Fruit fly (Drosophila melanogaster) whole organism, prepupa: ENCODE measurements around the gene Uba2.

Source experiments
- CG10631 ChIP-seq: fragments of 200-800 bp; sonication (Bioruptor generic); optimal IDR thresholded peaks from 2 replicates; lab custom pipeline; 2016; ENCODE audit warnings: missing biosample characterization, missing genetic modification characterization
- CG11294 ChIP-seq: fragments of 200-800 bp; sonication (Bioruptor generic); IDR thresholded peaks from 2 replicates; pipeline ENCODE4 v1.3.6; 2022; ENCODE audit warnings: missing biosample characterization, missing genetic modification characterization
- CG11762 ChIP-seq: fragments of 200-800 bp; sonication (Bioruptor generic); optimal IDR thresholded peaks from 3 replicates; lab custom pipeline; 2016; ENCODE audit warnings: missing biosample characterization, missing genetic modification characterization; ENCODE audit not compliant: insufficient read depth
- CG11902 ChIP-seq: fragments of 200-800 bp; sonication (Bioruptor generic); optimal IDR thresholded peaks from 3 replicates; lab custom pipeline; 2016; ENCODE audit warnings: missing biosample characterization, missing genetic modification characterization
- CG15336 ChIP-seq: fragments of 200-800 bp; sonication (Bioruptor generic); IDR thresholded peaks from 2 replicates; pipeline ENCODE4 v1.3.6; 2022; ENCODE audit warnings: missing biosample characterization, missing genetic modification characterization
- CG1621 ChIP-seq: fragments of 200-800 bp; sonication (Bioruptor generic); optimal IDR thresholded peaks from 3 replicates; lab custom pipeline; 2018; ENCODE audit warnings: missing biosample characterization, mild to moderate bottlenecking, missing genetic modification characterization
- CG16779 ChIP-seq: fragments of 200-800 bp; sonication (Bioruptor generic); optimal IDR thresholded peaks from 3 replicates; lab custom pipeline; 2017; ENCODE audit warnings: missing biosample characterization, mild to moderate bottlenecking, missing genetic modification characterization
- CG31627 ChIP-seq: fragments of 200-800 bp; sonication (Bioruptor generic); optimal IDR thresholded peaks from 3 replicates; lab custom pipeline; 2016; ENCODE audit warnings: missing biosample characterization, missing genetic modification characterization
- CG32006 ChIP-seq: fragments of 200-800 bp; sonication (Bioruptor generic); optimal IDR thresholded peaks from 3 replicates; lab custom pipeline; 2017; ENCODE audit warnings: missing biosample characterization, mild to moderate bottlenecking, missing genetic modification characterization
- CG4318 ChIP-seq: fragments of 200-800 bp; sonication (Bioruptor generic); optimal IDR thresholded peaks from 3 replicates; lab custom pipeline; 2017; ENCODE audit warnings: missing biosample characterization, mild to moderate bottlenecking, missing genetic modification characterization
- CG6276 ChIP-seq: fragments of 200-800 bp; sonication (Bioruptor generic); optimal IDR thresholded peaks from 2 replicates; lab custom pipeline; 2017; ENCODE audit warnings: missing biosample characterization, mild to moderate bottlenecking, missing genetic modification characterization
- CG6792 ChIP-seq: fragments of 200-800 bp; sonication (Bioruptor generic); optimal IDR thresholded peaks from 3 replicates; lab custom pipeline; 2016; ENCODE audit warnings: missing biosample characterization, missing genetic modification characterization
- CG6854 ChIP-seq: fragments of 200-800 bp; sonication (Bioruptor generic); optimal IDR thresholded peaks from 2 replicates; lab custom pipeline; 2017; ENCODE audit warnings: missing biosample characterization, mild to moderate bottlenecking, missing genetic modification characterization
- CG8119 ChIP-seq: fragments of 200-800 bp; sonication (Bioruptor generic); IDR thresholded peaks from 3 replicates; pipeline ENCODE4 v1.3.6; 2022; ENCODE audit warnings: missing biosample characterization, missing genetic modification characterization
- CG8319 ChIP-seq: fragments of 200-800 bp; sonication (Bioruptor generic); optimal IDR thresholded peaks from 3 replicates; lab custom pipeline; 2016; ENCODE audit warnings: missing biosample characterization, missing genetic modification characterization
- CG8632 ChIP-seq: fragments of 200-800 bp; sonication (Bioruptor generic); optimal IDR thresholded peaks from 3 replicates; lab custom pipeline; 2016; ENCODE audit warnings: missing biosample characterization, missing genetic modification characterization
- Eip78C ChIP-seq: fragments of 200-800 bp; sonication (Bioruptor generic); peaks from one replicate; lab custom pipeline; 2016; ENCODE audit warnings: missing biosample characterization, missing genetic modification characterization
- Ets21C ChIP-seq: fragments of 200-800 bp; sonication (Bioruptor generic); optimal IDR thresholded peaks from 3 replicates; lab custom pipeline; 2016; ENCODE audit warnings: missing biosample characterization, missing genetic modification characterization
- Ets96B ChIP-seq: fragments of 200-800 bp; optimal IDR thresholded peaks from 2 replicates; lab custom pipeline; 2019; ENCODE audit warnings: missing biosample characterization, mild to moderate bottlenecking, missing genetic modification characterization, moderate library complexity
- Hr38 ChIP-seq: sonication (Bioruptor generic); optimal IDR thresholded peaks from 2 replicates; lab custom pipeline; 2016; ENCODE audit warnings: missing biosample characterization, missing genetic modification characterization
- Hr39 ChIP-seq: fragments of 200-800 bp; sonication (Bioruptor generic); optimal IDR thresholded peaks from 2 replicates; lab custom pipeline; 2016; ENCODE audit warnings: missing biosample characterization, missing genetic modification characterization
- Hr4 ChIP-seq: fragments of 200-800 bp; sonication (Bioruptor generic); optimal IDR thresholded peaks from 3 replicates; lab custom pipeline; 2016; ENCODE audit warnings: missing biosample characterization, missing genetic modification characterization
- Lpt ChIP-seq: fragments of 200-800 bp; sonication (Bioruptor generic); optimal IDR thresholded peaks from 3 replicates; lab custom pipeline; 2016; ENCODE audit warnings: missing biosample characterization, missing genetic modification characterization
- Met ChIP-seq: fragments of 200-800 bp; sonication (Bioruptor generic); optimal IDR thresholded peaks from 3 replicates; lab custom pipeline; 2016; ENCODE audit warnings: missing biosample characterization, missing genetic modification characterization
- OdsH ChIP-seq: fragments of 200-800 bp; sonication (Bioruptor generic); optimal IDR thresholded peaks from 3 replicates; lab custom pipeline; 2016; ENCODE audit warnings: missing biosample characterization, missing genetic modification characterization
- Smox ChIP-seq: fragments of 200-800 bp; sonication (Bioruptor generic); optimal IDR thresholded peaks from 3 replicates; lab custom pipeline; 2016; ENCODE audit warnings: missing biosample characterization, missing genetic modification characterization
- Sox102F ChIP-seq: fragments of 200-800 bp; sonication (Bioruptor generic); optimal IDR thresholded peaks from 2 replicates; lab custom pipeline; 2016; ENCODE audit warnings: missing biosample characterization, mild to moderate bottlenecking, missing genetic modification characterization
- achi ChIP-seq: fragments of 200-800 bp; sonication (Bioruptor generic); optimal IDR thresholded peaks from 3 replicates; lab custom pipeline; 2016; ENCODE audit warnings: missing biosample characterization, missing genetic modification characterization
- acj6 ChIP-seq: fragments of 200-800 bp; sonication (Bioruptor generic); optimal IDR thresholded peaks from 3 replicates; lab custom pipeline; 2016; ENCODE audit warnings: missing biosample characterization, missing genetic modification characterization
- cyc ChIP-seq: fragments of 200-800 bp; sonication (Bioruptor generic); optimal IDR thresholded peaks from 3 replicates; lab custom pipeline; 2016; ENCODE audit warnings: missing biosample characterization, missing genetic modification characterization
- dac ChIP-seq: fragments of 200-800 bp; sonication (Bioruptor generic); optimal IDR thresholded peaks from 2 replicates; lab custom pipeline; 2017; ENCODE audit warnings: missing biosample characterization, mild to moderate bottlenecking, missing genetic modification characterization
- dsx ChIP-seq: fragments of 200-800 bp; optimal IDR thresholded peaks from 3 replicates; lab custom pipeline; 2019; ENCODE audit warnings: missing biosample characterization, mild to moderate bottlenecking, missing genetic modification characterization, moderate library complexity; ENCODE audit not compliant: poor library complexity, severe bottlenecking
- eg ChIP-seq: fragments of 200-800 bp; sonication (Bioruptor generic); IDR thresholded peaks from 3 replicates; pipeline ENCODE4 v1.3.6; 2022; ENCODE audit warnings: missing biosample characterization, missing genetic modification characterization
- esn ChIP-seq: fragments of 200-800 bp; sonication (Bioruptor generic); optimal IDR thresholded peaks from 2 replicates; lab custom pipeline; 2016; ENCODE audit warnings: missing biosample characterization, mild to moderate bottlenecking, missing genetic modification characterization, moderate library complexity
- fd59A ChIP-seq: fragments of 200-800 bp; sonication (Bioruptor generic); optimal IDR thresholded peaks from 2 replicates; lab custom pipeline; 2017; ENCODE audit warnings: missing biosample characterization, mild to moderate bottlenecking, missing genetic modification characterization, missing genetic modification reagents
- fd85E ChIP-seq: fragments of 200-800 bp; sonication (Bioruptor generic); optimal IDR thresholded peaks from 3 replicates; lab custom pipeline; 2016; ENCODE audit warnings: missing biosample characterization, missing genetic modification characterization
- fkh ChIP-seq: fragments of 200-800 bp; sonication (Bioruptor generic); optimal IDR thresholded peaks from 3 replicates; lab custom pipeline; 2017; ENCODE audit warnings: missing biosample characterization, mild to moderate bottlenecking, missing genetic modification characterization, moderate library complexity
- lz ChIP-seq: fragments of 200-800 bp; sonication (Bioruptor generic); optimal IDR thresholded peaks from 3 replicates; lab custom pipeline; 2016; ENCODE audit warnings: missing biosample characterization, missing genetic modification characterization
- net ChIP-seq: fragments of 200-800 bp; sonication (Bioruptor generic); optimal IDR thresholded peaks from 3 replicates; lab custom pipeline; 2016; ENCODE audit warnings: missing biosample characterization, missing genetic modification characterization
- salr ChIP-seq, 2 experiments: fragments of 200-800 bp; sonication (Bioruptor generic); optimal IDR thresholded peaks; 3 replicates each; lab custom pipeline; 2016 to 2018; ENCODE audit warnings: missing biosample characterization in 2 of 2, missing genetic modification characterization in 2 of 2, mild to moderate bottlenecking in 1 of 2
- spab ChIP-seq: fragments of 200-800 bp; sonication (Bioruptor generic); optimal IDR thresholded peaks from 2 replicates; lab custom pipeline; 2017; ENCODE audit warnings: missing biosample characterization, mild to moderate bottlenecking, missing genetic modification characterization, missing genetic modification reagents
- ss ChIP-seq, 2 experiments: fragments of 200-800 bp; sonication (Bioruptor generic); optimal IDR thresholded peaks; 2 replicates in 1 of 2; 3 replicates in 1 of 2; lab custom pipeline; 2017 to 2018; ENCODE audit warnings: mild to moderate bottlenecking in 2 of 2, missing biosample characterization in 2 of 2, missing genetic modification characterization in 2 of 2, moderate library complexity in 1 of 2
- svp ChIP-seq: fragments of 200-800 bp; sonication (Bioruptor generic); peaks from one replicate; lab custom pipeline; 2016; ENCODE audit warnings: missing biosample characterization, missing genetic modification characterization
- vri ChIP-seq: fragments of 200-800 bp; sonication (Bioruptor generic); optimal IDR thresholded peaks from 3 replicates; lab custom pipeline; 2016; ENCODE audit warnings: missing biosample characterization, mild to moderate bottlenecking, missing genetic modification characterization

Uba2 gene

DNA sequence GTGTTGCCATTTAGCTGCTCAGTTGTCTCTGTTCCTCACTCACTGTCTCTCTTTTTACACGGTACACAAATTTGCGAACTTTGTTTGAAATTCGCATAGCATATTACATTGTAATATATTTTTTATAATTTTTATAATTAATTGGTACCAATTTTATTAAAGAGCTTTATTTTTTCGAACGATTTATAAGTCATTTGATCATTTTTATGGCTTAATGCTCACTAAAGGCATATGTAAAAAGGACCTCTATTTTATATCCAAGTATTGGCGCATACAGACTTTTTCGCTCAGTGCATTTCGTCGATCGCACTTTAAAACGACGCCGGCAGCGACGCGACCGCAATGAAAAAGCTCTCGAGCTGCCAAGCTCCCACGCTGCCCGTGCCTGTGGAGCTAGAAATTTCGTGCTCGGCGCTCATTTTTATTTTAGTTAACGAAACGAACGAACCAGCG is 31.5 kb downstream of the Uba2 start (continued):
- TF ChIP-seq CG16779 (tag; lab: Kevin White, UChicago), result peak; percentile 92
- TF ChIP-seq CG10631 (GFP tag; lab: Kevin White, UChicago), result peak; percentile 96
- peak; percentile 86 for TF ChIP-seq CG11762 (GFP tag; lab: Kevin White, UChicago)
- peak; percentile 97 for TF ChIP-seq CG15336
- peak; percentile 87 for TF ChIP-seq CG11902 (GFP tag; lab: Kevin White, UChicago)
- TF ChIP-seq CG4318, result peak; percentile 94
- no peak for TF ChIP-seq Hr38 (GFP tag; lab: Kevin White, UChicago)
- peak; percentile 93 for TF ChIP-seq CG8632 (GFP tag; lab: Kevin White, UChicago)
- peak; percentile 97 for TF ChIP-seq Eip78C
- TF ChIP-seq CG31627 (GFP tag; lab: Kevin White, UChicago), result peak; percentile 82
- TF ChIP-seq fkh (GFP tag; lab: Kevin White, UChicago), result peak; percentile 51

DNA sequence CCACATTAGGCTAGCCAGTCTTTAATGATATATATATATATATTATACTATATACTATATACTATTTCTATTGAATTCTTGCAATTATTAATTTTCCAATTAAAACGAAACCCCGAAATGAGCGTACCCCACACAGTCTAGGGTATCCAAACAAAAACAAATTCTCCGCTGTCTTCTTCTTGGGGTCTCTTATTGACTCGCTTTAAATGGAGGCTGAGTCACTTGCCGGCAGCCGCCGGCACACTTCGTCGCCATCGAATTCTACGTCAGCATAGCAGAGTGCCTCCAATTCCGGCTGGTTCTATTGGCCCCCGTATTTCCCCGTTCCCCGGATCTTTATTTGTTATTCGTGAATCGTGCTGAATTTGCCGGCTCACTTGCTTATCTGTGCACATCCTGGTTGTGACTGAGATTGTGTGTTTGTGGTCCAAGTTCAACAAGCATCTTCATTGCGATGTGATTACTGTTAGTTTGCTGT is 32.9 kb downstream of the Uba2 start:
- TF ChIP-seq CG10631 (GFP tag; lab: Kevin White, UChicago), result peak; percentile 13
- TF ChIP-seq acj6 (GFP tag; lab: Kevin White, UChicago), result no peak
- no peak for TF ChIP-seq CG6854 (GFP tag; lab: Kevin White, UChicago)
- no peak for TF ChIP-seq CG16779 (tag; lab: Kevin White, UChicago)
- TF ChIP-seq fkh (GFP tag; lab: Kevin White, UChicago), result peak; percentile 69
- TF ChIP-seq esn (GFP tag; lab: Kevin White, UChicago), result no peak
- TF ChIP-seq CG4318, result no peak
- TF ChIP-seq salr (GFP tag; optimal IDR thresholded peaks at IDR 0.05; lab: Kevin White, UChicago), result no peak
- TF ChIP-seq CG32006 (GFP tag; lab: Kevin White, UChicago), result peak; percentile 32
- no peak for TF ChIP-seq lz (GFP tag; lab: Kevin White, UChicago)
- no peak for TF ChIP-seq Smox (GFP tag; lab: Kevin White, UChicago)
- TF ChIP-seq svp, result peak; percentile 79
- no peak for TF ChIP-seq Hr4 (GFP tag; lab: Kevin White, UChicago)
- no peak for TF ChIP-seq CG6792 (GFP tag; lab: Kevin White, UChicago)
- no peak for TF ChIP-seq Sox102F (GFP tag; lab: Kevin White, UChicago)
- TF ChIP-seq cyc, result no peak
- 0 out of 2 replicates have a peak, but pooled peaks have one; percentile 17 for TF ChIP-seq CG15336
- TF ChIP-seq CG11902 (GFP tag; lab: Kevin White, UChicago), result no peak
- no peak for TF ChIP-seq Met
- no peak for TF ChIP-seq Ets96B (tag; lab: Kevin White, UChicago)
- TF ChIP-seq Ets21C (GFP tag; lab: Kevin White, UChicago), result no peak
- TF ChIP-seq eg (GFP tag; lab: Robert Waterston, UW), result no peak
- TF ChIP-seq dsx, result no peak
- no peak for TF ChIP-seq OdsH (GFP tag; lab: Kevin White, UChicago)
- no peak for TF ChIP-seq CG11762 (GFP tag; lab: Kevin White, UChicago)
- no peak for TF ChIP-seq spab (GFP tag; lab: Kevin White, UChicago)
- no peak for TF ChIP-seq CG8319 (GFP tag; lab: Kevin White, UChicago)
- TF ChIP-seq Hr39 (GFP tag; lab: Kevin White, UChicago), result no peak
- no peak for TF ChIP-seq Eip78C
- TF ChIP-seq fd59A (GFP tag; lab: Kevin White, UChicago), result no peak

DNA sequence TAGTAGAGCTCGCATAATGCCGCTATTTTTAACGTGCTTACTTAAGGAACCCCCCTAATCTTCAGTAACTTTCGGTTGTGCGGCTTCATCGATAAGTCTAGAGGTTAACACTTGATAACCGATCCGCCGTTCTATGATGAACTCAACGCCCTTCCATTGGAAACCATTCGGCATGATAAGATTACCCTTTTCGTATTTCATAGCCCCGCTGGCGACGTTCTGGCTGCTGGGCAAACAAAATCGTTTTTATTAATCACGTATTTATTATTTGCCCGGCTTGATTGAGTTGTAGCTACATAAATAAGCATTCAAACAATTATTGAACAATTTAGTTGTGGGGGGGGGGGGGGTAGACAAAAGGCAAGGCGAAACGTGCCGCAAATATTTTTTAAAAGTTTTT is 34.1 kb downstream of the Uba2 start:
- TF ChIP-seq Met (no peak), CG32006 (GFP tag; lab: Kevin White, UChicago) (no peak), dac (no peak), CG11294 (GFP tag; lab: Robert Waterston, UW) (no peak), CG1621 (tag; lab: Kevin White, UChicago) (no peak), fd85E (GFP tag; lab: Kevin White, UChicago) (no peak), CG6792 (GFP tag; lab: Kevin White, UChicago) (no peak), CG6276 (GFP tag; lab: Kevin White, UChicago) (no peak), lz (GFP tag; lab: Kevin White, UChicago) (no peak), cyc (no peak), CG8119 (GFP tag; lab: Robert Waterston, UW) (no peak), Lpt (GFP tag; lab: Kevin White, UChicago) (no peak), svp (peak; percentile 91), vri (GFP tag; lab: Kevin White, UChicago) (peak; percentile 70), fd59A (GFP tag; lab: Kevin White, UChicago) (no peak), achi (GFP tag; lab: Kevin White, UChicago) (no peak), net (no peak), fkh (GFP tag; lab: Kevin White, UChicago) (peak; percentile 84), ss (GFP tag; optimal IDR thresholded peaks at IDR 0.05; lab: Kevin White, UChicago) (no peak), CG4318 (no peak)
